Worm (Caenorhabditis elegans) whole organism, young adult: ENCODE measurements around the gene spe-44.
A peak's percentile ranks its signal among the peaks of the same experiment; 100 is the strongest.

Source experiments
- F55B11.4 ChIP-seq: sonication (generic microtip); optimal IDR thresholded peaks from 2 replicates; lab custom pipeline; 2016; ENCODE audit warnings: missing compliant biosample characterization, missing genetic modification characterization, borderline replicate concordance; ENCODE audit not compliant: insufficient read depth
- akir-1 ChIP-seq: fragments of 200-800 bp; sonication (Bioruptor generic); optimal IDR thresholded peaks from 2 replicates; lab custom pipeline; 2018; ENCODE audit warnings: mild to moderate bottlenecking, missing genetic modification characterization, moderate library complexity, missing compliant biosample characterization
- attf-6 ChIP-seq: fragments of 200-800 bp; sonication (Bioruptor generic); IDR thresholded peaks from 2 replicates; pipeline ENCODE4 v1.3.6; 2022; ENCODE audit warnings: missing genetic modification reagents, missing genetic modification characterization, missing compliant biosample characterization
- hsf-1 ChIP-seq: fragments of 200-800 bp; sonication (Bioruptor generic); IDR thresholded peaks from 2 replicates; pipeline ENCODE4 v1.3.6; 2022; ENCODE audit warnings: missing genetic modification reagents, missing genetic modification characterization, missing compliant biosample characterization
- lin-35 ChIP-seq, 3 experiments: fragments of 150-350 bp in 2 of 3; sonication (generic microtip) in 1 of 3; optimal IDR thresholded peaks; 2 replicates each; lab custom pipeline; 2014 to 2018; ENCODE audit warnings: missing biosample characterization in 3 of 3, missing genetic modification characterization in 3 of 3, missing genetic modification reagents in 3 of 3
- madf-10 ChIP-seq: sonication (generic microtip); optimal IDR thresholded peaks from 2 replicates; lab custom pipeline; 2016; ENCODE audit warnings: mild to moderate bottlenecking, missing genetic modification characterization, missing compliant biosample characterization
- nhr-179 ChIP-seq: sonication (generic microtip); optimal IDR thresholded peaks from 2 replicates; lab custom pipeline; 2016; ENCODE audit warnings: mild to moderate bottlenecking, missing genetic modification characterization, missing compliant biosample characterization
- pha-4 ChIP-seq: fragments of 150-350 bp; sonication (generic microtip); optimal IDR thresholded peaks from 2 replicates; lab custom pipeline; 2014; ENCODE audit warnings: missing biosample characterization, missing genetic modification reagents, missing genetic modification characterization
- xnd-1 ChIP-seq: sonication (generic microtip); optimal IDR thresholded peaks from 2 replicates; lab custom pipeline; 2016; ENCODE audit warnings: missing genotype, missing genetic modification reagents, missing genetic modification characterization, missing compliant biosample characterization

DNA sequence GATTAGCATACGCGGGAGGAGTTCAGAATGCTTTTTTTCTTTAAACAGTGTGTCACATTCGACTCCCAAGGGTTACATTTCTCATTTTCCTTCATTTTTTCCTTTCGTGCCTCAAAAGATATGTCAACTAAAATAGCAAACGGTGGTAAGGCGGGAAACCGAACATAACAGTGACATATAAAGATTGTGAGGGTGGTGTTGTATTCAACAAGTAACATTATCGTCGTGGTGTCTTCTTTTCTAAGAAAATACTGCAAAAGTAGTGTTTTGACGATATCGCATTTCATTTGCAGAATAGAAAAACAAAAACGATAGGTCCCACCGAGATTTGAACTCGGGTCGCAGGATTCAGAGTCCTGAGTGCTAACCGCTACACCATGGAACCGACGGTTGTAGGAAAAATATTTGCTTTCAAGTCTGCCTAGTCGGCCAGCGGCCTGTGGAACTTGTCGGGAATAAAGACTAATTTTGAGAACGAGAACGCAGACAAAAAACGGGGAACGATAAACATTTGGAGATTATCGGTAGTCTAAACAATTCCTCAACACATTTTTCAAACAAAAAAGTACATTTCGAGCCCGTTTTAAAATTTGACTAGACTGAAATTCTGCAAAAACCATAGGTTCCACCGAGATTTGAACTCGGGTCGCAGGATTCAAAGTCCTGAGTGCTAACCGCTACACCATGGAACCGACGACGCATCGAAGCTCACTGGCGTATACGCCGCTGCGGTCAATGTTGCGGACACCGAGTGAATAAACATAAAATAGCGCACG is 37.2 kb downstream of the spe-44 start:
- peak; percentile 59; the same call in 1 of the 2 replicates for TF ChIP-seq hsf-1
- 0 out of 2 replicates have a peak, but pooled peaks have one; percentile 40 for TF ChIP-seq attf-6 (GFP tag; lab: Robert Waterston, UW)
- no peak for TF ChIP-seq lin-35 (GFP tag; optimal IDR thresholded peaks at IDR 0.05; lab: Kevin White, UChicago)
- TF ChIP-seq madf-10 (tag; lab: Kevin White, UChicago), result no peak
- no peak for TF ChIP-seq pha-4 (tag; lab: Kevin White, UChicago)
- TF ChIP-seq F55B11.4 (tag; lab: Kevin White, UChicago), result no peak
- no peak for TF ChIP-seq nhr-179
- no peak for TF ChIP-seq akir-1 (GFP tag; lab: Kevin White, UChicago)
- TF ChIP-seq xnd-1 (tag; lab: Kevin White, UChicago), result no peak
